Worm (Caenorhabditis elegans): ENCODE results near the gene C10C6.13.

ce11 chrIV:11503654-11504053 is 34.1 kb upstream of the C10C6.13 start:
- TF ChIP-seq unc-62 (GFP tag; optimal IDR thresholded peaks at IDR 0.05) (no peak), unc-39 (tag; optimal IDR thresholded peaks at IDR 0.05) (no peak), unc-120 (tag; optimal IDR thresholded peaks at IDR 0.05; ENCODE audit: poor library complexity, severe bottlenecking) (no peak), lin-13 (tag; optimal IDR thresholded peaks at IDR 0.05) (no peak), nhr-2 (tag; optimal IDR thresholded peaks at IDR 0.05) (no peak), snpc-4 (tag; optimal IDR thresholded peaks at IDR 0.05) (no peak)

All from whole organism, mixed stage, embryonic.